Worm (Caenorhabditis elegans) whole organism, midembryonic: ENCODE measurements around the gene T23B7.2.

Source experiments
- T22C8.4 ChIP-seq: fragments of 200-800 bp; sonication (Bioruptor generic); IDR thresholded peaks from 2 replicates; pipeline ENCODE4 v1.3.6; 2022; ENCODE audit warnings: missing genetic modification characterization, missing compliant biosample characterization
- cog-1 ChIP-seq: sonication (generic microtip); optimal IDR thresholded peaks from 2 replicates; lab custom pipeline; 2016; ENCODE audit warnings: missing genetic modification characterization, missing compliant biosample characterization
- flt-1 ChIP-seq: fragments of 200-800 bp; sonication (Bioruptor generic); IDR thresholded peaks from 2 replicates; pipeline ENCODE4 v1.3.6; 2022; ENCODE audit warnings: missing genetic modification characterization, missing compliant biosample characterization
- klf-2 ChIP-seq: fragments of 200-800 bp; sonication (Bioruptor generic); conservative IDR thresholded peaks from 2 replicates; pipeline ENCODE4 v1.3.6; 2022; ENCODE audit warnings: missing genetic modification reagents, missing genetic modification characterization, missing compliant biosample characterization
- med-1 ChIP-seq: sonication (generic microtip); optimal IDR thresholded peaks from 2 replicates; lab custom pipeline; 2017; ENCODE audit warnings: missing genetic modification characterization, mild to moderate bottlenecking, missing compliant biosample characterization, antibody characterized with exemption, missing genetic modification reagents; ENCODE audit not compliant: insufficient read depth
- ref-1 ChIP-seq: fragments of 200-800 bp; sonication (Bioruptor generic); conservative IDR thresholded peaks from 2 replicates; pipeline ENCODE4 v1.3.6; 2022; ENCODE audit warnings: missing genetic modification reagents, missing genetic modification characterization, missing compliant biosample characterization
- tab-1 ChIP-seq: fragments of 200-800 bp; sonication (Bioruptor generic); IDR thresholded peaks from 2 replicates; pipeline ENCODE4 v1.3.6; 2022; ENCODE audit warnings: missing genetic modification characterization, missing compliant biosample characterization
- ztf-23 ChIP-seq: fragments of 200-800 bp; sonication (Bioruptor generic); IDR thresholded peaks from 2 replicates; pipeline ENCODE4 v1.3.6; 2022; ENCODE audit warnings: missing genetic modification reagents, missing genetic modification characterization, missing compliant biosample characterization
- ztf-29 ChIP-seq: fragments of 200-800 bp; sonication (Bioruptor generic); IDR thresholded peaks from 2 replicates; pipeline ENCODE4 v1.3.6; 2022; ENCODE audit warnings: missing genetic modification reagents, missing genetic modification characterization, missing compliant biosample characterization

The T23B7.2 gene

DNA sequence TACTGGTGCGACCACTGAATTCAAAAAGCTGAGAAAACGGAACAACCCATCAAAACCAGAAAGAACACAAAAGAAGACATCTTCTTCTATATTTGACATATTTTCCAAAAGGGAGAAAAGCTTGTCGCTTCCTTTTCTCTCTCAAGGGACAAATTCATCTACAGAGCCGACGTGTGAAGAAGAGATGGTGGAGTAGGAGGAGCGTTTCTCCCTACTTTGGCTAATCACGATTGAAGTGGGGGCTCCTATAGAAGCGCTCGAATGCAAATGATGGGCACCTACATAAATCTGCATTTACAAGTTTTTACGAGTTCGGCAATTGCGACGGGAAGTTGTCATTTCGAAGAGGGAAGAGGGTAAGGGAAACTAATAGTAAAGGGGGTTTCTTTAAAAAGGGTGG, 35.8 kb downstream of the T23B7.2 start:
- TF ChIP-seq med-1 (GFP tag; lab: Kevin White, UChicago) = no peak
- TF ChIP-seq ztf-23 = no peak
- TF ChIP-seq klf-2 (GFP tag; lab: Robert Waterston, UW) = no peak
- TF ChIP-seq cog-1 = no peak
- TF ChIP-seq flt-1 (GFP tag; lab: Robert Waterston, UW) = no peak
- no peak for TF ChIP-seq tab-1 (GFP tag; lab: Robert Waterston, UW)
- no peak for TF ChIP-seq ztf-29 (GFP tag; lab: Robert Waterston, UW)
- TF ChIP-seq ref-1 (GFP tag; lab: Robert Waterston, UW) = no peak
- TF ChIP-seq T22C8.4 (GFP tag; lab: Robert Waterston, UW) = no peak

- TF ChIP-seq med-1 (GFP tag; lab: Kevin White, UChicago) (no peak), flt-1 (GFP tag; lab: Robert Waterston, UW) (no peak), tab-1 (GFP tag; lab: Robert Waterston, UW) (no peak), ztf-29 (GFP tag; lab: Robert Waterston, UW) (no peak), ref-1 (GFP tag; lab: Robert Waterston, UW) (no peak), cog-1 (no peak)
Measured at ce11 chrII:4805799-4806198, 36.2 kb downstream of the T23B7.2 start.

DNA sequence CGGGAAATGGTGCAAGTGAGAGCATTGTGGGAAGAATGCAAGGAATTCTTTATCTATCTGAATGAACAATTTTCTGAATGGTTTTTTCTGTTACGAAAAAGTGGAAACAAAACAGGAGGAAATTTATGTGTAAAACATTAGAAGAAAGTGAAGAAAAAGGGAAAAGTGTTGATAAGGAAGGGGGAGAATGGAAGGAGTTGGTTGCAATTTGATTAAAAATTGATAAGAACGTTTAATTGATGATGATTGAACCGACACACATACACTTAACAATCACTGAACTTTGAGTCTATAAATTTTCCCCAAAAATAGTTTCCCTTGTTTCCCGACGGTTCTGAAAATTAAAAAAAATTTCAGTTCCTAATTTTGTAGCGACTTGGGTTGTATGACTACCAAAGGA, 39.1 kb downstream of the T23B7.2 start:
- TF ChIP-seq klf-2 (GFP tag; lab: Robert Waterston, UW) (no peak), ztf-29 (GFP tag; lab: Robert Waterston, UW) (no peak), cog-1 (no peak), flt-1 (GFP tag; lab: Robert Waterston, UW) (no peak), med-1 (GFP tag; lab: Kevin White, UChicago) (no peak), ref-1 (GFP tag; lab: Robert Waterston, UW) (no peak), tab-1 (GFP tag; lab: Robert Waterston, UW) (no peak), T22C8.4 (GFP tag; lab: Robert Waterston, UW) (no peak), ztf-23 (no peak)

ce11 chrII:4800524-4800923, 41.5 kb downstream of the T23B7.2 start:
- TF ChIP-seq cog-1 (no peak), T22C8.4 (GFP tag; lab: Robert Waterston, UW) (no peak), ztf-29 (GFP tag; lab: Robert Waterston, UW) (no peak), flt-1 (GFP tag; lab: Robert Waterston, UW) (no peak), med-1 (GFP tag; lab: Kevin White, UChicago) (no peak), tab-1 (GFP tag; lab: Robert Waterston, UW) (no peak), klf-2 (GFP tag; lab: Robert Waterston, UW) (no peak), ref-1 (GFP tag; lab: Robert Waterston, UW) (no peak), ztf-23 (no peak)

ce11 chrII:4797071-4797470, 45.0 kb downstream of the T23B7.2 start, which contains the start of gene C33F10.14:
C33F10.14 (plus strand) TSS chrII:4797371.
- no peak for TF ChIP-seq flt-1 (GFP tag; lab: Robert Waterston, UW)

- no peak for TF ChIP-seq klf-2 (GFP tag; lab: Robert Waterston, UW)
- TF ChIP-seq flt-1 (GFP tag; lab: Robert Waterston, UW) = no peak
- no peak for TF ChIP-seq ztf-29 (GFP tag; lab: Robert Waterston, UW)
- TF ChIP-seq ztf-23 = no peak
- no peak for TF ChIP-seq tab-1 (GFP tag; lab: Robert Waterston, UW)
- TF ChIP-seq med-1 (GFP tag; lab: Kevin White, UChicago) = no peak
- no peak for TF ChIP-seq cog-1
- no peak for TF ChIP-seq ref-1 (GFP tag; lab: Robert Waterston, UW)
- no peak for TF ChIP-seq T22C8.4 (GFP tag; lab: Robert Waterston, UW)
Measured at ce11 chrII:4795461-4795860, 46.6 kb downstream of the T23B7.2 start, which contains the start of gene C33F10.4. C33F10.4 (plus strand) TSS chrII:4795761.

DNA sequence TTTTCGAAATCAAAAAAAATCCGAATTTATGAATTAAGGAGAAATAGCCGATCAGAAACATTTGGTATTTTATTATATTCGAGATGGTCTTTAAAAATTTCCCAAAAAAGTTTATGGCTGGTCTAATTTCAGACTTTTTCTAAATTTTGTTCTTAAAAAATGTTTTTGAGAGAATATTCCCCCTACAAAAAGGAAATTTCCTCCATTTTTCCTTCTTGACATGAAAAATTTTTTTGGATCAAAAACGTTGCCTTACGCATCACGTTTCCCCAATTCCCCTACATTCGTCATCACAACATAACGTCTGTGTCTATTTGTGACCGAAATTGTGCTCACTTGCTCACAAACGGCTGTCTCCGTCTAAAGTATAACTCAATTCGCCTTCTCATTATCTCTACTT, 48.7 kb downstream of the T23B7.2 start:
- TF ChIP-seq tab-1 (GFP tag; lab: Robert Waterston, UW) (no peak), ztf-29 (GFP tag; lab: Robert Waterston, UW) (no peak), ref-1 (GFP tag; lab: Robert Waterston, UW) (no peak), flt-1 (GFP tag; lab: Robert Waterston, UW) (no peak), cog-1 (no peak), T22C8.4 (GFP tag; lab: Robert Waterston, UW) (no peak), med-1 (GFP tag; lab: Kevin White, UChicago) (no peak), klf-2 (GFP tag; lab: Robert Waterston, UW) (no peak), ztf-23 (no peak)
